Fruit fly (Drosophila melanogaster): Measurements from ENCODE around the gene CG31106.

dm6 chr3R:25205413-25205977 is 10.6 kb upstream of the CG31106 start:
- TF ChIP-seq dysf (GFP tag; IDR thresholded peaks at IDR 0.05) (no peak), pfk (GFP tag; optimal IDR thresholded peaks at IDR 0.05) (no peak), CG3838 (GFP tag; optimal IDR thresholded peaks at IDR 0.05) (no peak), CG33213 (GFP tag; optimal IDR thresholded peaks at IDR 0.05) (no peak), CG8478 (optimal IDR thresholded peaks at IDR 0.05) (no peak), danr (GFP tag; IDR thresholded peaks at IDR 0.05) (no peak), CG8089 (GFP tag; optimal IDR thresholded peaks at IDR 0.05) (no peak), Blimp-1 (GFP tag; optimal IDR thresholded peaks at IDR 0.05) (no peak), Sry-β (GFP tag; optimal IDR thresholded peaks at IDR 0.05) (no peak), Sin3A (optimal IDR thresholded peaks at IDR 0.05) (no peak), CG11085 (GFP tag; IDR thresholded peaks at IDR 0.05) (no peak), MTF-1 (GFP tag; optimal IDR thresholded peaks at IDR 0.05; ENCODE audit: borderline replicate concordance) (no peak), Nf-YB (GFP tag; optimal IDR thresholded peaks at IDR 0.05) (no peak)

Measured in whole organism, embryonic.